Worm (Caenorhabditis elegans) whole organism, L4 larva: ENCODE results near the gene uvs-1.

Experiments used
- aly-2 ChIP-seq: sonication (generic microtip); optimal IDR thresholded peaks from 2 replicates; lab custom pipeline; 2018; ENCODE audit warnings: missing biosample characterization, missing genetic modification characterization
- pqm-1 ChIP-seq: sonication (generic microtip); optimal IDR thresholded peaks from 2 replicates; lab custom pipeline; 2017; ENCODE audit warnings: missing biosample characterization, missing genetic modification characterization

- peak; percentile 28 for TF ChIP-seq pqm-1 (tag; lab: Kevin White, UChicago)
- TF ChIP-seq aly-2 = no peak
These were observed 43.8 kb downstream of the uvs-1 start, which contains the start of gene hint-3 for ce11 chrV:7760174-7760573.
